Fruit fly (Drosophila melanogaster): Measurements from ENCODE around the gene CG4080.

DNA sequence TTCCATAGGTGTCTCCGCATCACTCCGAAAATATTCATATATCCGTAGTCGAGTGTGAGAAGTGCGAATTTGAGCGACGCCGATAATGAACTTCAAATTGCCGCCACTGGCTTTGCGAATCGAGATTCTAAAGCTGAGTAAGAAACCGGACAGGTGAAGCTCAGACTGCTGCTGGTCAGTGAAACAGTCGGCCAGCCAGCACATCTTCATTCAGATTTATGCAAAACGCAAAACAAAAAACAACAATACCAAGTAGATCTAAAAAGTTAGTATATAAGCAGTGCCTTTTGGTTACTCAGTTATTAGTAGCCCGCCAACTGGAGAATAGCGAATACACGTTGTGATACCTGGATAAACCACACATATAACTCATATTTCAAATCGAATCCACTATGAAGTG is 5.5 kb upstream of the CG4080 start, which contains the start of gene Cpr67B:
- TF ChIP-seq CG8478 (optimal IDR thresholded peaks at IDR 0.05) (no peak), psq (optimal IDR thresholded peaks at IDR 0.05) (no peak), pan (optimal IDR thresholded peaks at IDR 0.05) (no peak), Dll (optimal IDR thresholded peaks at IDR 0.05) (no peak), usp (GFP tag; optimal IDR thresholded peaks at IDR 0.05) (no peak), EcR (GFP tag; optimal IDR thresholded peaks at IDR 0.05) (no peak)
